Worm (Caenorhabditis elegans): ENCODE results near the gene R05G6.10.

The R05G6.10 gene

DNA sequence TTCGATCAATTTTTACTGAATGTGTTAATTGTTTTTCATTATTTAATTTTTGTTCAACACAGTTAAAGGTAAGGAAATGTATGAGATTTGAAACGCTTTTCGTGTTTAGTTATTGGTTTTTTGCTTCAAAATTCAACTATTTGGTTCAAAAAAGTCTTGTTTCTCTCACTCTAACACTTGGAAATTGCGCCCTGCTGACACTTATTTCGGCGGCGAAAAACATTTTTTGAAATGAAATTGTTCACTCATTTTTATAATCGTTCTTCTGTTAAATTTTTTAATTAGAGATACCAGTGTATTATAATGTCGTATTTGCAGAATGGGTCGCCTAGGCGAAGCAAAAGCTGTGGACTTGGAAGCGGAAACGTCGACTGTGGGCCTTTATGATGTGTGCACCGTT lies 64.2 kb downstream of the R05G6.10 start, which contains the start of gene rod-1:
rod-1 (plus strand) TSS at position 319 of the 400 bp plus-strand sequence.
- TF ChIP-seq nhr-25 (tag; optimal IDR thresholded peaks at IDR 0.05) (no peak), nhr-10 (tag; optimal IDR thresholded peaks at IDR 0.05) (no peak), aly-2 (tag; optimal IDR thresholded peaks at IDR 0.05) (no peak), unc-55 (GFP tag; optimal IDR thresholded peaks at IDR 0.05) (peak; percentile 46)

ce11 chrIV:7477697-7478096 lies 64.6 kb downstream of the R05G6.10 start:
- no peak for TF ChIP-seq snpc-4 (tag; optimal IDR thresholded peaks at IDR 0.05)
- TF ChIP-seq ztf-1 (GFP tag; conservative IDR thresholded peaks at IDR 0.05): no peak
- no peak for TF ChIP-seq nhr-23 (tag; optimal IDR thresholded peaks at IDR 0.05)
- TF ChIP-seq nhr-6 (tag; optimal IDR thresholded peaks at IDR 0.05): no peak
- TF ChIP-seq nhr-237 (tag; optimal IDR thresholded peaks at IDR 0.05): no peak
- TF ChIP-seq unc-39 (tag; optimal IDR thresholded peaks at IDR 0.05): no peak
- no peak for TF ChIP-seq unc-62 (GFP tag; optimal IDR thresholded peaks at IDR 0.05)
- no peak for TF ChIP-seq nhr-11 (tag; optimal IDR thresholded peaks at IDR 0.05)
- TF ChIP-seq nhr-25 (tag; optimal IDR thresholded peaks at IDR 0.05): no peak
- no peak for TF ChIP-seq ztf-4 (tag; optimal IDR thresholded peaks at IDR 0.05)
- no peak for TF ChIP-seq ztf-11 (tag; optimal IDR thresholded peaks at IDR 0.05)
- no peak for TF ChIP-seq egl-27 (tag; optimal IDR thresholded peaks at IDR 0.05)
- no peak for TF ChIP-seq lin-11 (tag; optimal IDR thresholded peaks at IDR 0.05)
- TF ChIP-seq F13H6.1 (tag; optimal IDR thresholded peaks at IDR 0.05): no peak
- TF ChIP-seq sma-9 (GFP tag; optimal IDR thresholded peaks at IDR 0.05): no peak
- TF ChIP-seq sma-9 (tag; optimal IDR thresholded peaks at IDR 0.05): no peak
- no peak for TF ChIP-seq nhr-12 (tag; optimal IDR thresholded peaks at IDR 0.05)

DNA sequence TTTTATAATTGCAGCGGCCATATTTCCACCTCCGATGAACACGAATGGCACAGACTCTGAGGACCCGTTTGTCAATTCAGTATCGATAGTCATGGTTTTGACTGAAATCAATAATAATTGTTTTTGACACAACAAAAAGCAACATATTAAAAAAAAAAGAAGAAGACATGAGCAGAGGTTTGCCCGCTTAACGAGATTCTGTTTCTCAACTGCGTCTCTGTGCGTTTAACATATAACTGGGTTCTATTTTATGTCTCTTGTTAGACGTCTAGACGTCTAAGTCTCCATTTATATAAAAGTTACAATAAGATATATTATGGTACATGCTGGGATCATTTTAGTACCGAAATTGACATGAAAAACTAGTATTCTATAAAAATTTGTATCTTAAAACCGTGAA lies 65.1 kb downstream of the R05G6.10 start, which contains the start of gene pycr-4:
pycr-4 (minus strand) TSS at position 101 of the 400 bp plus-strand sequence.
- TF ChIP-seq ama-1 (optimal IDR thresholded peaks at IDR 0.05): no peak
- no peak for TF ChIP-seq R02D3.7 (tag; optimal IDR thresholded peaks at IDR 0.05)
- peak; percentile 25 for TF ChIP-seq sma-9 (GFP tag; optimal IDR thresholded peaks at IDR 0.05)
- no peak for TF ChIP-seq sma-9 (tag; optimal IDR thresholded peaks at IDR 0.05)
- TF ChIP-seq mab-5 (tag; optimal IDR thresholded peaks at IDR 0.05): no peak
- TF ChIP-seq F13H6.1 (tag; optimal IDR thresholded peaks at IDR 0.05): no peak
- TF ChIP-seq nhr-11 (tag; optimal IDR thresholded peaks at IDR 0.05): no peak
- no peak for TF ChIP-seq dmd-4 (tag; optimal IDR thresholded peaks at IDR 0.05)
- no peak for TF ChIP-seq sem-4 (tag; optimal IDR thresholded peaks at IDR 0.05)
- no peak for TF ChIP-seq nhr-129 (tag; optimal IDR thresholded peaks at IDR 0.05)
- peak; percentile 13 for TF ChIP-seq C34F6.9 (tag; optimal IDR thresholded peaks at IDR 0.05)
- TF ChIP-seq nhr-23 (tag; optimal IDR thresholded peaks at IDR 0.05): no peak

ce11 chrIV:7474826-7475225 lies 67.5 kb downstream of the R05G6.10 start, which contains the start of gene slc-25A18.2:
Gene slc-25A18.2 (plus strand): TSS chrIV:7475041.
- TF ChIP-seq nhr-77 (tag; optimal IDR thresholded peaks at IDR 0.05) (no peak), gmeb-1 (tag; optimal IDR thresholded peaks at IDR 0.05) (no peak), sma-9 (GFP tag; optimal IDR thresholded peaks at IDR 0.05) (no peak), sma-9 (tag; optimal IDR thresholded peaks at IDR 0.05) (no peak), C34F6.9 (tag; optimal IDR thresholded peaks at IDR 0.05) (no peak), ceh-82 (tag; optimal IDR thresholded peaks at IDR 0.05) (no peak), nhr-11 (tag; optimal IDR thresholded peaks at IDR 0.05) (no peak), ceh-16 (tag; optimal IDR thresholded peaks at IDR 0.05) (no peak), ama-1 (optimal IDR thresholded peaks at IDR 0.05) (no peak), crh-2 (tag; optimal IDR thresholded peaks at IDR 0.05) (no peak), ZK546.5 (tag; optimal IDR thresholded peaks at IDR 0.05) (no peak), lin-39 (tag; optimal IDR thresholded peaks at IDR 0.05) (no peak)

- TF ChIP-seq nhr-23 (tag; optimal IDR thresholded peaks at IDR 0.05): no peak
- TF ChIP-seq elt-1 (tag; optimal IDR thresholded peaks at IDR 0.05): no peak
- no peak for TF ChIP-seq Y55F3AM.14 (GFP tag; optimal IDR thresholded peaks at IDR 0.05)
- no peak for TF ChIP-seq alr-1 (tag; optimal IDR thresholded peaks at IDR 0.05)
- no peak for TF ChIP-seq sma-3 (GFP tag; optimal IDR thresholded peaks at IDR 0.05)
- no peak for TF ChIP-seq R02D3.7 (tag; optimal IDR thresholded peaks at IDR 0.05)
- TF ChIP-seq dmd-4 (tag; optimal IDR thresholded peaks at IDR 0.05): no peak
- no peak for TF ChIP-seq mbf-1 (tag; optimal IDR thresholded peaks at IDR 0.05)
- TF ChIP-seq blmp-1 (tag; optimal IDR thresholded peaks at IDR 0.05; ENCODE audit: insufficient read depth): no peak
- TF ChIP-seq mab-5 (tag; optimal IDR thresholded peaks at IDR 0.05): no peak
- TF ChIP-seq aly-2 (tag; optimal IDR thresholded peaks at IDR 0.05): no peak
- TF ChIP-seq gmeb-1 (tag; optimal IDR thresholded peaks at IDR 0.05): no peak
- TF ChIP-seq skn-1 (tag; optimal IDR thresholded peaks at IDR 0.05): no peak
Observed at ce11 chrIV:7473159-7473649, 69.1 kb downstream of the R05G6.10 start, which contains the start of the genes plk-3 and F55G1.6. Gene plk-3 (minus strand): TSS chrIV:7473209. Gene F55G1.6 (plus strand): TSS chrIV:7473517.
